Fruit fly (Drosophila melanogaster) whole organism, embryonic: ENCODE results near the gene Takl2.

Source experiments
- ATbp ChIP-seq: fragments of 200-800 bp; sonication (Bioruptor generic); optimal IDR thresholded peaks from 2 replicates; lab custom pipeline; 2017; ENCODE audit warnings: missing biosample characterization, mild to moderate bottlenecking, missing genetic modification characterization, missing genetic modification reagents
- CG10979 ChIP-seq: fragments of 200-800 bp; sonication (Bioruptor generic); optimal IDR thresholded peaks from 2 replicates; lab custom pipeline; 2018; ENCODE audit warnings: missing biosample characterization, mild to moderate bottlenecking, missing genetic modification characterization, moderate library complexity
- CG11247 ChIP-seq: fragments of 200-800 bp; sonication (Bioruptor generic); IDR thresholded peaks from 2 replicates; pipeline ENCODE4 v1.3.6; 2022; ENCODE audit warnings: missing biosample characterization, missing genetic modification characterization
- CG12104 ChIP-seq: fragments of 200-800 bp; sonication (Bioruptor generic); optimal IDR thresholded peaks from 3 replicates; lab custom pipeline; 2016; ENCODE audit warnings: missing biosample characterization, missing genetic modification characterization
- CG12219 ChIP-seq: fragments of 200-800 bp; sonication (Bioruptor generic); optimal IDR thresholded peaks from 3 replicates; lab custom pipeline; 2018; ENCODE audit warnings: missing biosample characterization, mild to moderate bottlenecking, missing genetic modification characterization
- CG12236 ChIP-seq: fragments of 200-800 bp; sonication (Bioruptor generic); optimal IDR thresholded peaks from 2 replicates; lab custom pipeline; 2016; ENCODE audit warnings: missing biosample characterization, missing genetic modification characterization
- CG12659 ChIP-seq: fragments of 200-800 bp; sonication (Bioruptor generic); optimal IDR thresholded peaks from 3 replicates; lab custom pipeline; 2017; ENCODE audit warnings: mild to moderate bottlenecking, missing biosample characterization, missing genetic modification reagents, missing genetic modification characterization
- CG12744 ChIP-seq: fragments of 200-800 bp; sonication (Bioruptor generic); optimal IDR thresholded peaks from 2 replicates; lab custom pipeline; 2016; ENCODE audit warnings: missing biosample characterization, missing genetic modification characterization
- CG13123 ChIP-seq: fragments of 200-800 bp; sonication (Bioruptor generic); optimal IDR thresholded peaks from 2 replicates; lab custom pipeline; 2016; ENCODE audit warnings: missing biosample characterization, missing genetic modification characterization
- CG13424 ChIP-seq: fragments of 200-800 bp; sonication (Bioruptor generic); optimal IDR thresholded peaks from 2 replicates; lab custom pipeline; 2019; ENCODE audit warnings: missing biosample characterization, mild to moderate bottlenecking, missing genetic modification characterization, moderate library complexity
- CG14965 ChIP-seq: fragments of 200-800 bp; sonication (Bioruptor generic); optimal IDR thresholded peaks from 2 replicates; lab custom pipeline; 2016; ENCODE audit warnings: missing biosample characterization, missing genetic modification characterization, borderline replicate concordance
- CG15073 ChIP-seq: fragments of 200-800 bp; sonication (Bioruptor generic); optimal IDR thresholded peaks from 2 replicates; lab custom pipeline; 2016; ENCODE audit warnings: missing biosample characterization, missing genetic modification characterization
- CG15601 ChIP-seq: fragments of 200-800 bp; sonication (Bioruptor generic); optimal IDR thresholded peaks from 3 replicates; lab custom pipeline; 2019; ENCODE audit warnings: missing biosample characterization, mild to moderate bottlenecking, missing genetic modification characterization, moderate library complexity
- CG1602 ChIP-seq: fragments of 200-800 bp; sonication (Bioruptor generic); optimal IDR thresholded peaks from 3 replicates; lab custom pipeline; 2016; ENCODE audit warnings: missing biosample characterization, missing genetic modification characterization
- CG1647 ChIP-seq: fragments of 200-800 bp; sonication (Bioruptor generic); optimal IDR thresholded peaks from 3 replicates; lab custom pipeline; 2016; ENCODE audit warnings: missing biosample characterization, missing genetic modification characterization
- CG16779 ChIP-seq: fragments of 200-800 bp; sonication (Bioruptor generic); IDR thresholded peaks from 2 replicates; pipeline ENCODE4 v1.3.6; 2022; ENCODE audit warnings: missing biosample characterization, missing genetic modification characterization
- CG17568 ChIP-seq: fragments of 200-800 bp; sonication (Bioruptor generic); optimal IDR thresholded peaks from 2 replicates; lab custom pipeline; 2018; ENCODE audit warnings: missing biosample characterization, mild to moderate bottlenecking, missing genetic modification characterization, moderate library complexity
- CG2202 ChIP-seq: fragments of 200-800 bp; sonication (Bioruptor generic); optimal IDR thresholded peaks from 2 replicates; lab custom pipeline; 2018; ENCODE audit warnings: missing biosample characterization, mild to moderate bottlenecking, missing genetic modification characterization
- CG30431 ChIP-seq: fragments of 200-800 bp; sonication (Bioruptor generic); optimal IDR thresholded peaks from 2 replicates; lab custom pipeline; 2017; ENCODE audit warnings: missing biosample characterization, missing genetic modification characterization
- CG3065 ChIP-seq: fragments of 200-800 bp; sonication (Bioruptor generic); optimal IDR thresholded peaks from 2 replicates; lab custom pipeline; 2016; ENCODE audit warnings: missing biosample characterization, missing genetic modification characterization
- CG42726 ChIP-seq: fragments of 200-800 bp; sonication (Bioruptor generic); IDR thresholded peaks from 2 replicates; pipeline ENCODE4 v1.3.6; 2022; ENCODE audit warnings: missing biosample characterization, missing genetic modification characterization; ENCODE audit not compliant: partially characterized antibody
- CG4360 ChIP-seq: fragments of 200-800 bp; sonication (Bioruptor generic); IDR thresholded peaks from 2 replicates; pipeline ENCODE4 v1.3.6; 2022; ENCODE audit warnings: missing biosample characterization, missing genetic modification characterization
- CG5245 ChIP-seq: fragments of 200-800 bp; sonication (Bioruptor generic); optimal IDR thresholded peaks from 3 replicates; lab custom pipeline; 2016; ENCODE audit warnings: missing biosample characterization, missing genetic modification characterization
- CG6175 ChIP-seq: fragments of 200-800 bp; sonication (Bioruptor generic); IDR thresholded peaks from 3 replicates; pipeline ENCODE4 v1.3.6; 2022; ENCODE audit warnings: missing biosample characterization, missing genetic modification characterization
- CG7372 ChIP-seq: fragments of 200-800 bp; sonication (Bioruptor generic); IDR thresholded peaks from 2 replicates; pipeline ENCODE4 v1.3.6; 2022; ENCODE audit warnings: missing biosample characterization, missing genetic modification characterization
- CG8944 ChIP-seq: fragments of 200-800 bp; sonication (Bioruptor generic); optimal IDR thresholded peaks from 3 replicates; lab custom pipeline; 2016; ENCODE audit warnings: missing biosample characterization, missing genetic modification characterization
- Doc2 ChIP-seq: fragments of 200-800 bp; sonication (Bioruptor generic); IDR thresholded peaks from 2 replicates; pipeline ENCODE4 v1.3.6; 2022; ENCODE audit warnings: missing biosample characterization, missing genetic modification characterization
- H15 ChIP-seq: fragments of 200-800 bp; sonication (Bioruptor generic); IDR thresholded peaks from 3 replicates; pipeline ENCODE4 v1.3.6; 2022; ENCODE audit warnings: missing biosample characterization, missing genetic modification characterization
- Hr39 ChIP-seq: fragments of >200 bp; optimal IDR thresholded peaks from 2 replicates; lab custom pipeline; 2017
- MESR4 ChIP-seq: fragments of 200-800 bp; sonication (Bioruptor generic); optimal IDR thresholded peaks from 2 replicates; lab custom pipeline; 2018; ENCODE audit warnings: missing biosample characterization, mild to moderate bottlenecking, missing genetic modification characterization, moderate library complexity
- Meics ChIP-seq: fragments of 200-800 bp; sonication (Bioruptor generic); optimal IDR thresholded peaks from 2 replicates; lab custom pipeline; 2017; ENCODE audit warnings: missing biosample characterization, mild to moderate bottlenecking, missing genetic modification characterization
- NfI ChIP-seq: fragments of 200-800 bp; sonication (Bioruptor generic); optimal IDR thresholded peaks from 3 replicates; lab custom pipeline; 2018; ENCODE audit warnings: missing biosample characterization, mild to moderate bottlenecking, missing genetic modification characterization, moderate library complexity
- Opbp ChIP-seq: fragments of 200-800 bp; sonication (Bioruptor generic); IDR thresholded peaks from 3 replicates; pipeline ENCODE4 v1.3.6; 2022; ENCODE audit warnings: missing biosample characterization, missing genetic modification characterization; ENCODE audit not compliant: partially characterized antibody
- Rx ChIP-seq: fragments of 200-800 bp; sonication (Bioruptor generic); IDR thresholded peaks from 2 replicates; pipeline ENCODE4 v1.3.6; 2022; ENCODE audit warnings: missing biosample characterization, missing genetic modification characterization
- Six4 ChIP-seq: fragments of 200-800 bp; sonication (Bioruptor generic); optimal IDR thresholded peaks from 2 replicates; lab custom pipeline; 2016; ENCODE audit warnings: missing biosample characterization, missing genetic modification characterization
- Taf1 ChIP-seq: fragments of 200-800 bp; sonication (Bioruptor generic); IDR thresholded peaks from 2 replicates; pipeline ENCODE4 v1.3.6; 2022; ENCODE audit warnings: missing biosample characterization, missing genetic modification characterization
- Tbp ChIP-seq: fragments of >200 bp; optimal IDR thresholded peaks from 2 replicates; lab custom pipeline; 2018; ENCODE audit warnings: missing biosample characterization, missing genetic modification characterization
- ase ChIP-seq: fragments of 200-800 bp; sonication (Bioruptor generic); IDR thresholded peaks from 3 replicates; pipeline ENCODE4 v1.3.6; 2022; ENCODE audit warnings: missing biosample characterization, missing genetic modification characterization
- bcd ChIP-seq: fragments of 200-800 bp; sonication (Bioruptor generic); optimal IDR thresholded peaks from 2 replicates; lab custom pipeline; 2017; ENCODE audit warnings: missing biosample characterization, mild to moderate bottlenecking, missing genetic modification characterization
- fd64A ChIP-seq: fragments of 200-800 bp; sonication (Bioruptor generic); optimal IDR thresholded peaks from 3 replicates; lab custom pipeline; 2018; ENCODE audit warnings: missing biosample characterization, mild to moderate bottlenecking, missing genetic modification characterization
- grau ChIP-seq: fragments of 200-800 bp; optimal IDR thresholded peaks from 3 replicates; lab custom pipeline; 2019; ENCODE audit warnings: missing biosample characterization, mild to moderate bottlenecking, missing genetic modification characterization, moderate library complexity
- gsb-n ChIP-seq: fragments of 200-800 bp; sonication (Bioruptor generic); optimal IDR thresholded peaks from 3 replicates; lab custom pipeline; 2018; ENCODE audit warnings: missing biosample characterization, mild to moderate bottlenecking, missing genetic modification characterization
- hb ChIP-seq: fragments of 200-800 bp; sonication (Bioruptor generic); IDR thresholded peaks from 3 replicates; pipeline ENCODE4 v1.3.6; 2022; ENCODE audit warnings: missing biosample characterization, missing genetic modification characterization; ENCODE audit not compliant: partially characterized antibody
- mirr ChIP-seq: fragments of 200-800 bp; sonication (Bioruptor generic); optimal IDR thresholded peaks from 3 replicates; lab custom pipeline; 2018; ENCODE audit warnings: missing biosample characterization, mild to moderate bottlenecking, missing genetic modification characterization
- peb ChIP-seq: fragments of 200-800 bp; sonication (Bioruptor generic); IDR thresholded peaks from 2 replicates; pipeline ENCODE4 v1.3.6; 2022; ENCODE audit warnings: missing biosample characterization, missing genetic modification characterization
- repo ChIP-seq: fragments of 200-800 bp; sonication (Bioruptor generic); optimal IDR thresholded peaks from 2 replicates; lab custom pipeline; 2016; ENCODE audit warnings: missing biosample characterization, missing genetic modification characterization
- row ChIP-seq: fragments of 200-800 bp; sonication (Bioruptor generic); IDR thresholded peaks from 3 replicates; pipeline ENCODE4 v1.3.6; 2022; ENCODE audit warnings: missing biosample characterization, missing genetic modification characterization
- run ChIP-seq: fragments of 200-800 bp; sonication (Bioruptor generic); optimal IDR thresholded peaks from 3 replicates; lab custom pipeline; 2018; ENCODE audit warnings: missing biosample characterization, mild to moderate bottlenecking, missing genetic modification characterization
- schlank ChIP-seq: fragments of 200-800 bp; sonication (Bioruptor generic); optimal IDR thresholded peaks from 2 replicates; lab custom pipeline; 2018; ENCODE audit warnings: missing biosample characterization, mild to moderate bottlenecking, missing genetic modification characterization
- sd ChIP-seq: fragments of 200-800 bp; sonication (Bioruptor generic); optimal IDR thresholded peaks from 3 replicates; lab custom pipeline; 2018; ENCODE audit warnings: missing biosample characterization, mild to moderate bottlenecking, missing genetic modification characterization, moderate library complexity
- yki ChIP-seq: fragments of >200 bp; optimal IDR thresholded peaks from 3 replicates; lab custom pipeline; 2018

Gene Takl2

dm6 chr3R:22686336-22686874 is 47.2 kb downstream of the Takl2 start, which contains the start of the genes Gclm and CG17625 (continued):
- TF ChIP-seq repo (GFP tag; lab: Kevin White, UChicago) (no peak), Opbp (peak; percentile 86), CG4360 (GFP tag; lab: Robert Waterston, UW) (0 out of 2 replicates have a peak, but pooled peaks have one; percentile 5), CG6175 (no peak), peb (GFP tag; lab: Robert Waterston, UW) (peak; percentile 36; the same call in 1 of the 2 replicates), yki (no peak), mirr (peak; percentile 56), CG13424 (tag; lab: Kevin White, UChicago) (peak; percentile 58), Taf1 (GFP tag; lab: Robert Waterston, UW) (no peak), Six4 (GFP tag; lab: Kevin White, UChicago) (no peak), Meics (GFP tag; lab: Kevin White, UChicago) (peak; percentile 58), CG8944 (GFP tag; lab: Kevin White, UChicago) (no peak), CG12219 (GFP tag; lab: Kevin White, UChicago) (peak; percentile 18), CG3065 (no peak), Tbp (GFP tag; lab: Kevin White, UChicago) (no peak), Hr39 (lab: Kevin White, UChicago) (no peak), hb (GFP tag; lab: Robert Waterston, UW) (peak; percentile 73), bcd (peak; percentile 4), NfI (GFP tag; lab: Kevin White, UChicago) (peak; percentile 54), CG5245 (no peak), CG15601 (peak; percentile 7), CG17568 (GFP tag; lab: Kevin White, UChicago) (no peak), CG7372 (GFP tag; lab: Robert Waterston, UW) (peak; percentile 27; the same call in 1 of the 2 replicates), CG16779 (GFP tag; lab: Robert Waterston, UW) (no peak; the same call in 1 of the 2 replicates), schlank (peak; percentile 22), Doc2 (GFP tag; lab: Robert Waterston, UW) (no peak), CG42726 (GFP tag; lab: Robert Waterston, UW) (peak; percentile 43; the same call in 1 of the 2 replicates), Rx (GFP tag; lab: Robert Waterston, UW) (no peak), CG14965 (GFP tag; lab: Kevin White, UChicago) (no peak), ATbp (no peak), CG10979 (tag; lab: Kevin White, UChicago) (peak; percentile 36), CG1647 (GFP tag; lab: Kevin White, UChicago) (peak; percentile 22), CG30431 (GFP tag; lab: Kevin White, UChicago) (no peak), gsb-n (peak; percentile 42), run (tag; lab: Kevin White, UChicago) (no peak), CG12744 (GFP tag; lab: Kevin White, UChicago) (peak; percentile 27), ase (peak; percentile 33; the same call in 1 of the 3 replicates), row (GFP tag; lab: Robert Waterston, UW) (peak; percentile 88), grau (tag; lab: Kevin White, UChicago) (peak; percentile 93), sd (peak; percentile 45), CG13123 (GFP tag; lab: Kevin White, UChicago) (no peak), CG2202 (tag; lab: Kevin White, UChicago) (no peak), CG11247 (GFP tag; lab: Robert Waterston, UW) (no peak), CG12236 (peak; percentile 14), CG12659 (GFP tag; lab: Kevin White, UChicago) (peak; percentile 75), H15 (no peak; the same call in 2 of the 3 replicates), CG15073 (no peak), CG1602 (GFP tag; lab: Kevin White, UChicago) (peak; percentile 34), CG12104 (GFP tag; lab: Kevin White, UChicago) (no peak), MESR4 (GFP tag; lab: Kevin White, UChicago) (peak; percentile 99), fd64A (GFP tag; lab: Kevin White, UChicago) (no peak)
